Worm (Caenorhabditis elegans): ENCODE data around the gene far-8.

DNA sequence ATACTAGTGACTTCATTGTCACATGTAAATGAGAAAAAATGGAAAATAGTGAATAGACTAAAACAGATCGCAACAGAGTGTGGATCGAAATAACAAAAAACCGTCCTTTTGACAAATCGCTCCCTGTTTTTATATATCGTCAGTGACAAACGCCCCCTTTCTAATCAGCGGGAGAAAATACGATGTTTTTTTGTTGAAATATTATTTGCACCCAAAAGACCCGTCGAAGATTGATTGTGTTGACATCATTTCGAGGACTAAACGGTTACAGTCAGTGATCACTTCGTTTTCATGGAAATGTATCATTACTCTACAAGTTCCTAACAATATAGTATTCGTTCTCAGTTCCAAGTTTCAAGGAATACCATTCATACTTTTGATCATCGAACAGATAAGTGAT is 3.2 kb upstream of the far-8 start, which contains the start of gene dos-3:
- TF ChIP-seq med-1 (GFP tag; optimal IDR thresholded peaks at IDR 0.05; ENCODE audit: insufficient read depth) = no peak
- no peak for TF ChIP-seq ref-1 (GFP tag; conservative IDR thresholded peaks at IDR 0.05)
- TF ChIP-seq flt-1 (GFP tag; IDR thresholded peaks at IDR 0.05) = no peak

Measured in whole organism, midembryonic.